Fruit fly (Drosophila melanogaster) whole organism: ENCODE results near the gene up.

Experiments used
- CG8478 ChIP-seq: fragments of >200 bp; optimal IDR thresholded peaks from 2 replicates; lab custom pipeline; 2018; ENCODE audit warnings: inconsistent platforms
- Dll ChIP-seq: fragments of >200 bp; optimal IDR thresholded peaks from 2 replicates; lab custom pipeline; 2017
- EcR ChIP-seq, 2 experiments: fragments of >200 bp; optimal IDR thresholded peaks; 2 replicates each; lab custom pipeline; 2017; ENCODE audit warnings: missing biosample characterization in 2 of 2, missing genetic modification characterization in 2 of 2, missing genetic modification reagents in 2 of 2
- pan ChIP-seq: fragments of >200 bp; optimal IDR thresholded peaks from 2 replicates; lab custom pipeline; 2017
- psq ChIP-seq: fragments of >200 bp; optimal IDR thresholded peaks from 2 replicates; lab custom pipeline; 2017
- usp ChIP-seq: fragments of >200 bp; optimal IDR thresholded peaks from 2 replicates; lab custom pipeline; 2017; ENCODE audit warnings: missing biosample characterization, missing genetic modification characterization, mixed read lengths

The up gene

dm6 chrX:13624334-13625079 is 22.1 kb upstream of the up start, which contains the start of the genes CG2691 and NFAT:
Gene CG2691 (minus strand): TSS chrX:13624408.
Gene NFAT (plus strand): TSS chrX:13624745.
- TF ChIP-seq pan (lab: Kevin White, UChicago): no peak
- no peak for TF ChIP-seq CG8478 (lab: Kevin White, UChicago)
- TF ChIP-seq psq (lab: Kevin White, UChicago): no peak
- TF ChIP-seq EcR (GFP tag; optimal IDR thresholded peaks at IDR 0.05; lab: Kevin White, UChicago): no peak
- no peak for TF ChIP-seq usp (GFP tag; lab: Kevin White, UChicago)
- no peak for TF ChIP-seq Dll (lab: Kevin White, UChicago)

- TF ChIP-seq EcR (GFP tag; optimal IDR thresholded peaks at IDR 0.05; lab: Kevin White, UChicago) (no peak), CG8478 (lab: Kevin White, UChicago) (no peak), psq (lab: Kevin White, UChicago) (no peak), pan (lab: Kevin White, UChicago) (no peak), Dll (lab: Kevin White, UChicago) (no peak), usp (GFP tag; lab: Kevin White, UChicago) (no peak)
These were observed 14.2 kb upstream of the up start, which contains the start of the genes tth and Tango2 for dm6 chrX:13616417-13617050. Gene tth (minus strand): TSS chrX:13616586. Gene Tango2 (plus strand): TSS chrX:13616989.

DNA sequence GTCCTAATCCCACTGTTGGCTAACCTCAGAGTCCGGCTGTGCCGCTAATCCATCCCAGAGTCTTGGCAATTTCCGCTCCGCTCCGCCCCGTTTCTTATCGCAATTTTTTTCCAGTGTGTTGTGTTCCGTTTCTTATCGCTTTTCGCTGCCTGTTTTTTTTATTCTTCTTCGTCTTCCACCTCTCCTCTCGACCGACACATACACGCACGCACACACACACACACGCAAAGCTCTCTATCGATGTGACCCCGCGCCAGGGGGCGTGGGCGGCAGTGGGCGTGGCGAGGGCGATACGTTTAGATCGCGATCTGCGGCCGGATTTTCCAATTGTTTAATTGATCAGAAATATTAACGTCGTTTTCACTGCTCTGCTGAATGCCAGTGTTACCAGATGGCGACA is 13.6 kb upstream of the up start:
- TF ChIP-seq pan (lab: Kevin White, UChicago): no peak
- no peak for TF ChIP-seq usp (GFP tag; lab: Kevin White, UChicago)
- TF ChIP-seq psq (lab: Kevin White, UChicago): no peak
- no peak for TF ChIP-seq CG8478 (lab: Kevin White, UChicago)
- no peak for TF ChIP-seq EcR (GFP tag; optimal IDR thresholded peaks at IDR 0.05; lab: Kevin White, UChicago)
- no peak for TF ChIP-seq Dll (lab: Kevin White, UChicago)

DNA sequence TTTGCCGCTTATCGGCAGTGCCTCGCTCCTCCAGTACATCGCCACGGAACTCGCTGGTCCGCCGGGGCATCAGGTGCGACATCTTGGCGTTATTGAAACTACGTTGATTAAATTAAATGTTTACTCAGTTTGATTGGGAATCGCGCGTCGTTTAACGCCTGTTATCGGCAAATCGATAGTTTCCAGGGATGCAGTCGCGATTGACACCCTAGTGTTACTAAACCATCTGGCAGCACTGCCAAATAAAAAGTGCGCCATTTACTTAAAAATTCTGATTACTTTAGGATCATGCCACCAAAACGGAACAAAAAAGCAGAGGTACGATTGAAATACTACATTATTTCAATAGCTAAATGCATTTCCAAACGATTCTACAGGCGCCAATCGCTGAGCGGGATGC is 9.5 kb upstream of the up start, which contains the start of the genes Ndc80 and BthD:
Ndc80 (minus strand) TSS at position 179 of the 400 bp plus-strand sequence.
BthD (plus strand) TSS at position 248 of the 400 bp plus-strand sequence.
- TF ChIP-seq usp (GFP tag; lab: Kevin White, UChicago) (no peak), pan (lab: Kevin White, UChicago) (no peak), EcR (GFP tag; optimal IDR thresholded peaks at IDR 0.05; lab: Kevin White, UChicago) (no peak), Dll (lab: Kevin White, UChicago) (no peak), CG8478 (lab: Kevin White, UChicago) (no peak)

dm6 chrX:13605942-13606491 is 3.6 kb upstream of the up start:
- no peak for TF ChIP-seq psq (lab: Kevin White, UChicago)
- no peak for TF ChIP-seq pan (lab: Kevin White, UChicago)
- TF ChIP-seq Dll (lab: Kevin White, UChicago): no peak
- TF ChIP-seq CG8478 (lab: Kevin White, UChicago): no peak
- TF ChIP-seq usp (GFP tag; lab: Kevin White, UChicago): no peak
- TF ChIP-seq EcR (GFP tag; optimal IDR thresholded peaks at IDR 0.05; lab: Kevin White, UChicago): no peak

DNA sequence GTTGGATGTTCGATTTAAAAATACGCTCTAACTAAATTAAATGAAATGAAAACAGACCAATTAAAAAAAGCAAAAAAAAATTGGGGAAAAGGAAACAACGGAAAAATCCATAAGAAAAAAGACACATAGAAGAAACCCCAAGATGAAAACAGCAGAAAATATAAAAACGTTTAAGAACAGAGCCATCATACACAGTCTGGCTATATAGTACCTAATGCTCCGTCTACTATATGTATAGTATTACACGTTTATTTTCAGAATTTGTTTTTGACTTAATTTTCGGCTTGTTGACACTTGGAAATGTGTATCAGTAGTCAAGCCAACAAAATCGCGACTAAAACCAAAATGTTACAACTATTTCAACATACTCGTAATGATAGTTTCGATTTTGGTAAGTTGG is 3.0 kb upstream of the up start, which contains the start of gene CG11178:
CG11178 (plus strand) TSS at position 301 of the 400 bp plus-strand sequence.
- no peak for TF ChIP-seq Dll (lab: Kevin White, UChicago)
- no peak for TF ChIP-seq pan (lab: Kevin White, UChicago)
- no peak for TF ChIP-seq EcR (GFP tag; optimal IDR thresholded peaks at IDR 0.05; lab: Kevin White, UChicago)
- TF ChIP-seq psq (lab: Kevin White, UChicago): no peak
- no peak for TF ChIP-seq CG8478 (lab: Kevin White, UChicago)

- TF ChIP-seq usp (GFP tag; lab: Kevin White, UChicago): no peak
- no peak for TF ChIP-seq psq (lab: Kevin White, UChicago)
- TF ChIP-seq EcR (GFP tag; optimal IDR thresholded peaks at IDR 0.05; lab: Kevin White, UChicago): no peak
- TF ChIP-seq CG8478 (lab: Kevin White, UChicago): no peak
- no peak for TF ChIP-seq Dll (lab: Kevin White, UChicago)
- TF ChIP-seq pan (lab: Kevin White, UChicago): no peak
These were observed 2.1 kb upstream of the up start for dm6 chrX:13604499-13604898.

- TF ChIP-seq EcR (GFP tag; optimal IDR thresholded peaks at IDR 0.05; lab: Kevin White, UChicago) (no peak), Dll (lab: Kevin White, UChicago) (no peak), usp (GFP tag; lab: Kevin White, UChicago) (no peak), CG8478 (lab: Kevin White, UChicago) (no peak), psq (lab: Kevin White, UChicago) (no peak)
These were observed 4.6 kb downstream of the up start for dm6 chrX:13597753-13598152.

DNA sequence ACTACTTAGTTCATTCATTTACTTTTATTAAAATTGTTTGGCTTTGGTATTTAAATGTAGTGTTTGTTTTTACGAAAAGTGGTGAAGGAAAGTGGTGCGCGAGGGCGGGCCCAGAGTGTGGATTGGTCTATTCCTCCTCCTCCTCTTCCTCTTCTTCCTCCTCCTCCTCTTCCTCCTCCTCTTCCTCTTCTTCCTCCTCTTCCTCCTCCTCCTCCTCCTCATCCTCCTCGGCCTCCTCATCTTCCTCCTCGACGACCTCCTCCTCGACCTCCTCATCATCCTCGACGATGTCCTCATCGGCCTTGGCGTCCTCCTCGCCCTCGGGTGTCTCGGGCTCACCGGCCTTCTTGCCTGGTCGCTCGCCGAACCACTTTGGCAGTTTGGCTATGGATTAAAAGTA is 8.7 kb downstream of the up start:
- TF ChIP-seq pan (lab: Kevin White, UChicago) (no peak), Dll (lab: Kevin White, UChicago) (no peak), usp (GFP tag; lab: Kevin White, UChicago) (no peak), CG8478 (lab: Kevin White, UChicago) (no peak), EcR (GFP tag; optimal IDR thresholded peaks at IDR 0.05; lab: Kevin White, UChicago) (no peak), psq (lab: Kevin White, UChicago) (no peak)

dm6 chrX:13586888-13587287 is 15.5 kb downstream of the up start:
- TF ChIP-seq pan (lab: Kevin White, UChicago) (no peak), usp (GFP tag; lab: Kevin White, UChicago) (no peak), CG8478 (lab: Kevin White, UChicago) (no peak), Dll (lab: Kevin White, UChicago) (no peak), EcR (GFP tag; optimal IDR thresholded peaks at IDR 0.05; lab: Kevin White, UChicago) (no peak), psq (lab: Kevin White, UChicago) (no peak)
